Fruit fly (Drosophila melanogaster): Measurements from ENCODE around the gene CG10646.

DNA sequence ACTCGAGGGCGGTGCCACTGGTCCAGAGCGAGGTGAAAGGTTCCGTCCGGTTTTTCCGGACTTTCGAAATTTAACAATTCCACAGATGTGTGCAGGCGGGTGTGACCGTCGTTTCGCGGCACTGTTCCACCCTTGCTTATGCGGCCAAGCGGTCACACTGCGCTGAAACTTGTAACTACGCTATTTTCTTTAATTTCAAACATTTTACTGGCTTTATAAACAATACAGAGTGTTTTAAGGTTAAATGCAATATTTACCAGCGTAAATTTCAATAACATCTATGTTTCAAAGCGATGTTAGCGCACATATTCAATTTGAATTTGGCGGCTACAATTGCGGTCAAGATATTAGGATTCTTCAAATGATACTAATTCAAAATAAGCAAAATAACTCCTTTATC is 26.4 kb upstream of the CG10646 start, which contains the start of gene nst:
- TF ChIP-seq h (optimal IDR thresholded peaks at IDR 0.05) (no peak), psq (optimal IDR thresholded peaks at IDR 0.05) (no peak), ttk (optimal IDR thresholded peaks at IDR 0.05) (no peak), insv (optimal IDR thresholded peaks at IDR 0.05) (no peak), Sin3A (optimal IDR thresholded peaks at IDR 0.05) (no peak)

All from Kc167 (cell line).